Worm (Caenorhabditis elegans) whole organism, L3 larva: Measurements from ENCODE around the gene col-116.

Experiments
- ceh-28 ChIP-seq: fragments of 150-350 bp; optimal IDR thresholded peaks from 2 replicates; lab custom pipeline; 2014; ENCODE audit warnings: missing biosample characterization, missing genetic modification reagents, missing genetic modification characterization
- nhr-28 ChIP-seq: fragments of 150-350 bp; optimal IDR thresholded peaks from 2 replicates; lab custom pipeline; 2014; ENCODE audit warnings: missing biosample characterization, missing genetic modification characterization
- nhr-77 ChIP-seq: fragments of 150-350 bp; optimal IDR thresholded peaks from 2 replicates; lab custom pipeline; 2014; ENCODE audit warnings: missing biosample characterization, missing genetic modification characterization

ce11 chrIV:8367887-8368286 lies 12.2 kb downstream of the col-116 start:
- TF ChIP-seq nhr-77 (tag; lab: Kevin White, UChicago), result no peak
- no peak for TF ChIP-seq ceh-28 (tag; lab: Kevin White, UChicago)
- TF ChIP-seq nhr-28 (tag; lab: Kevin White, UChicago), result no peak
